Fruit fly (Drosophila melanogaster): ENCODE data around the gene ome.

The ome gene

DNA sequence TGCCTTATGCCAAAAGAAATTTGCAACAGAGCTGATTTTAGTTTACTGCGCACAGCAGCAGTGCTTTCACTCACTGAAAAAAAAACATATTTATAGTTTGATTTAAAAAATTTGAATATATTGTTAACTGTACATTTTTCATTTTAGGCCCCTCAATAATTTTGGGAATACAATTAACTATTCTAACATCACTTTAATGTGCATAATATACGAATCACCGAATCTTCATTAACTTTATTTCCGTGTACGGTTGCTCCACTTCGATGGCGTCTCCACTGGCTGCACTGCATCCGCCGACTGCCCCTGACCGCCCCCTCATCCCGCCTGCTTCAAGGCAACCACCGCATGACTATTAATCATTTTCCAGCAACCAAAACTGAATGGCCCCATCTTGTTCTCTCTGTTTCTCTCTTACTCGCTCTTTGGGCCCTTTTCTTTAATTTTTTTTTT lies 35.9 kb upstream of the ome start (continued):
- TF ChIP-seq gem (tag; optimal IDR thresholded peaks at IDR 0.05), result peak; percentile 29
- peak; percentile 30; the same call in 1 of the 2 replicates for TF ChIP-seq crol (GFP tag; IDR thresholded peaks at IDR 0.05)
- TF ChIP-seq CG13287 (GFP tag; IDR thresholded peaks at IDR 0.05; ENCODE audit: partially characterized antibody), result no peak
- peak; percentile 17 for TF ChIP-seq CG10979 (tag; optimal IDR thresholded peaks at IDR 0.05)
- no peak for TF ChIP-seq Bteb2 (GFP tag; optimal IDR thresholded peaks at IDR 0.05)
- no peak for TF ChIP-seq slbo (GFP tag; IDR thresholded peaks at IDR 0.05)
- TF ChIP-seq CG1603 (tag; optimal IDR thresholded peaks at IDR 0.05), result peak; percentile 42
- TF ChIP-seq sens (GFP tag), result peak; percentile 70
- peak; percentile 6 for TF ChIP-seq CG7839 (tag; optimal IDR thresholded peaks at IDR 0.05)
- TF ChIP-seq CG34376 (GFP tag; optimal IDR thresholded peaks at IDR 0.05), result no peak
- TF ChIP-seq corto (GFP tag; optimal IDR thresholded peaks at IDR 0.05), result peak; percentile 78
- TF ChIP-seq dati (GFP tag; IDR thresholded peaks at IDR 0.05), result no peak
- peak; percentile 76 for TF ChIP-seq lbe (GFP tag; optimal IDR thresholded peaks at IDR 0.05)
- TF ChIP-seq dysf (GFP tag; IDR thresholded peaks at IDR 0.05), result peak; percentile 39; the same call in 1 of the 3 replicates
- no peak for TF ChIP-seq az2 (GFP tag; optimal IDR thresholded peaks at IDR 0.05)
- TF ChIP-seq bsh (GFP tag; optimal IDR thresholded peaks at IDR 0.05), result peak; percentile 13 to 84
- TF ChIP-seq Med (GFP tag), result peak; percentile 43
- TF ChIP-seq CG4730 (GFP tag; IDR thresholded peaks at IDR 0.05), result 0 out of 2 replicates have a peak, but pooled peaks have one; percentile 19
- peak; percentile 33; the same call in 1 of the 2 replicates for TF ChIP-seq CG14441 (GFP tag; IDR thresholded peaks at IDR 0.05)
- TF ChIP-seq Blimp-1 (GFP tag; optimal IDR thresholded peaks at IDR 0.05), result peak; percentile 28
- peak; percentile 30 for TF ChIP-seq CG11504 (tag; optimal IDR thresholded peaks at IDR 0.05)
- TF ChIP-seq stc (GFP tag; IDR thresholded peaks at IDR 0.05), result peak; percentile 11; the same call in 1 of the 2 replicates

DNA sequence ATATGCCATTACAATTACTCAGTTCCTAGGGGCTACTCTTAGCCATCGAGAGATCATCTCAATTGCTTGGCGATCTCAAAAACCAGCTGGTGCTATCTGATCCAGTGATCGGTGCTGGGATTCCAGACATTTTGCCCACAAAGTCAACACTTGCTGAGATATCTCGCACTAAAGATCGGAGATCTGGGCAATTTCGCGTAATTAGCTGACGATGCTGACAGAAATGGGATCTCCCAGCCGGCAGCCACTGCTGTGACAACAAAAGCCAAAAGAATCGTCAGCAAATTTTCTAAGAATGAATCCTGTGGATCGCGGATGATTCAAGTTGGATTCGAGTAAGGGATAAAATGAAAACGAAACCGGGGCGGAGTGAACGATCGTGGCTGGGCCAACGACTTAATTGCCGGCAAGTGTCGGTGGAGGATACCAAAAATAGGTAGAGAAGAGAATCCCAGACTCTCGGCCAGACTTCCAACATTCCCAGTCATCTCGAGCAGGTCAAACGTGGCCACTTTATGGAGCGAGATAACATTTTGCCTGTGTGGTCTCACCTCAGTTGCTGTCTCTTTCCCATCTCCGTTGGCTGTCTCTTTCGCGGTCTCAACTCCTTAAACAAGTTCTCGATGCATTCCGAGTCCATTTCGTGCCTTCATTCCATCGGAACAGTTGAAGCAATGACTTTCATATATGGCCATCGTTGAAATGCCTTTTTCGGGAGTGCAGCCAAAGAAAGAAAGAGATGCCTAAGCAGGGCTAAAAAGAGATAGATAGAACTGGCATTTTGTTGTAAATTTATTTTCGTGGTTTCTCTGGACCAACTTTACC lies 34.7 kb upstream of the ome start:
- TF ChIP-seq CG4424 (GFP tag; optimal IDR thresholded peaks at IDR 0.05) (no peak), CG6654 (GFP tag; optimal IDR thresholded peaks at IDR 0.05) (no peak), CG12155 (GFP tag; optimal IDR thresholded peaks at IDR 0.05) (no peak), zf30C (GFP tag; optimal IDR thresholded peaks at IDR 0.05) (no peak), kni (GFP tag; optimal IDR thresholded peaks at IDR 0.05) (peak; percentile 75), Dad (GFP tag; optimal IDR thresholded peaks at IDR 0.05) (no peak), CG4360 (GFP tag; IDR thresholded peaks at IDR 0.05) (peak; percentile 71), CG33557 (GFP tag; optimal IDR thresholded peaks at IDR 0.05) (no peak), sna (GFP tag; IDR thresholded peaks at IDR 0.05; ENCODE audit: partially characterized antibody) (no peak), cas (GFP tag; IDR thresholded peaks at IDR 0.05) (no peak), corto (GFP tag; optimal IDR thresholded peaks at IDR 0.05) (no peak), CG7372 (GFP tag; IDR thresholded peaks at IDR 0.05) (no peak), pros (GFP tag; optimal IDR thresholded peaks at IDR 0.05) (peak; percentile 3), CG1792 (GFP tag; optimal IDR thresholded peaks at IDR 0.05) (no peak), zfh1 (GFP tag; IDR thresholded peaks at IDR 0.05) (peak; percentile 21; the same call in 1 of the 3 replicates), CG2202 (tag; optimal IDR thresholded peaks at IDR 0.05) (no peak), Hmr (GFP tag; optimal IDR thresholded peaks at IDR 0.05) (no peak), br (optimal IDR thresholded peaks at IDR 0.05) (no peak), CG17328 (GFP tag; IDR thresholded peaks at IDR 0.05) (no peak), HHEX (GFP tag; optimal IDR thresholded peaks at IDR 0.05) (no peak), CG6689 (GFP tag; IDR thresholded peaks at IDR 0.05) (no peak), HLHmδ (GFP tag; optimal IDR thresholded peaks at IDR 0.05) (no peak), CG15601 (tag; optimal IDR thresholded peaks at IDR 0.05) (no peak), grn (GFP tag; optimal IDR thresholded peaks at IDR 0.05) (no peak), pfk (GFP tag; optimal IDR thresholded peaks at IDR 0.05) (peak; percentile 77), CG8765 (GFP tag; IDR thresholded peaks at IDR 0.05) (no peak), CG17802 (tag; optimal IDR thresholded peaks at IDR 0.05) (no peak), lbe (GFP tag; optimal IDR thresholded peaks at IDR 0.05) (no peak), CG15479 (GFP tag; optimal IDR thresholded peaks at IDR 0.05) (peak; percentile 13)

All from whole organism, embryonic.